Worm (Caenorhabditis elegans): ENCODE results near the gene C02E7.8.

- TF ChIP-seq aly-2 (tag; optimal IDR thresholded peaks at IDR 0.05), result no peak
- TF ChIP-seq snpc-4 (tag; optimal IDR thresholded peaks at IDR 0.05), result no peak
- no peak for TF ChIP-seq lim-7 (GFP tag; IDR thresholded peaks at IDR 0.05)
- TF ChIP-seq unc-62 (GFP tag; optimal IDR thresholded peaks at IDR 0.05 in 1 of 2), result no peak
- no peak for TF ChIP-seq unc-62 (tag; optimal IDR thresholded peaks at IDR 0.05)
- TF ChIP-seq ama-1 (optimal IDR thresholded peaks at IDR 0.05), result no peak
- no peak for TF ChIP-seq dve-1 (tag; optimal IDR thresholded peaks at IDR 0.05; ENCODE audit: insufficient read depth)
Measured at ce11 chrV:4934406-4934805, 13.8 kb upstream of the C02E7.8 start, which contains the start of gene catp-2.

Measured in whole organism, L4 larva.